Worm (Caenorhabditis elegans) whole organism, midembryonic: Measurements from ENCODE around the gene C24D10.4.
A peak's percentile ranks its signal among the peaks of the same experiment; 100 is the strongest.
"Not testable (repeated sequence)": the region's sequence is repeated elsewhere in the genome, so short reads cannot be mapped to it uniquely, and the experiment has no call there.

ENCODE experiments used
- T22C8.4 ChIP-seq: fragments of 200-800 bp; sonication (Bioruptor generic); IDR thresholded peaks from 2 replicates; pipeline ENCODE4 v1.3.6; 2022; ENCODE audit warnings: missing genetic modification characterization, missing compliant biosample characterization
- cog-1 ChIP-seq: sonication (generic microtip); optimal IDR thresholded peaks from 2 replicates; lab custom pipeline; 2016; ENCODE audit warnings: missing genetic modification characterization, missing compliant biosample characterization
- flt-1 ChIP-seq: fragments of 200-800 bp; sonication (Bioruptor generic); IDR thresholded peaks from 2 replicates; pipeline ENCODE4 v1.3.6; 2022; ENCODE audit warnings: missing genetic modification characterization, missing compliant biosample characterization
- klf-2 ChIP-seq: fragments of 200-800 bp; sonication (Bioruptor generic); conservative IDR thresholded peaks from 2 replicates; pipeline ENCODE4 v1.3.6; 2022; ENCODE audit warnings: missing genetic modification reagents, missing genetic modification characterization, missing compliant biosample characterization
- med-1 ChIP-seq: sonication (generic microtip); optimal IDR thresholded peaks from 2 replicates; lab custom pipeline; 2017; ENCODE audit warnings: missing genetic modification characterization, mild to moderate bottlenecking, missing compliant biosample characterization, antibody characterized with exemption, missing genetic modification reagents; ENCODE audit not compliant: insufficient read depth
- ref-1 ChIP-seq: fragments of 200-800 bp; sonication (Bioruptor generic); conservative IDR thresholded peaks from 2 replicates; pipeline ENCODE4 v1.3.6; 2022; ENCODE audit warnings: missing genetic modification reagents, missing genetic modification characterization, missing compliant biosample characterization
- tab-1 ChIP-seq: fragments of 200-800 bp; sonication (Bioruptor generic); IDR thresholded peaks from 2 replicates; pipeline ENCODE4 v1.3.6; 2022; ENCODE audit warnings: missing genetic modification characterization, missing compliant biosample characterization
- ztf-23 ChIP-seq: fragments of 200-800 bp; sonication (Bioruptor generic); IDR thresholded peaks from 2 replicates; pipeline ENCODE4 v1.3.6; 2022; ENCODE audit warnings: missing genetic modification reagents, missing genetic modification characterization, missing compliant biosample characterization
- ztf-29 ChIP-seq: fragments of 200-800 bp; sonication (Bioruptor generic); IDR thresholded peaks from 2 replicates; pipeline ENCODE4 v1.3.6; 2022; ENCODE audit warnings: missing genetic modification reagents, missing genetic modification characterization, missing compliant biosample characterization

The C24D10.4 gene

ce11 chrIV:5152391-5152790, 7.9 kb upstream of the C24D10.4 start, which contains the start of gene soc-2:
soc-2 (minus strand) TSS chrIV:5152491.
- TF ChIP-seq tab-1 (GFP tag; lab: Robert Waterston, UW), result no peak
- no peak for TF ChIP-seq ztf-29 (GFP tag; lab: Robert Waterston, UW)

- TF ChIP-seq flt-1 (GFP tag; lab: Robert Waterston, UW), result no peak
- TF ChIP-seq med-1 (GFP tag; lab: Kevin White, UChicago), result no peak
- TF ChIP-seq cog-1 (tag; lab: Kevin White, UChicago), result no peak
- no peak for TF ChIP-seq ref-1 (GFP tag; lab: Robert Waterston, UW)
- TF ChIP-seq T22C8.4 (GFP tag; lab: Robert Waterston, UW), result no peak
- no peak for TF ChIP-seq tab-1 (GFP tag; lab: Robert Waterston, UW)
- TF ChIP-seq klf-2 (GFP tag; lab: Robert Waterston, UW), result no peak
- no peak for TF ChIP-seq ztf-29 (GFP tag; lab: Robert Waterston, UW)
- TF ChIP-seq ztf-23, result no peak
Observed at ce11 chrIV:5157226-5157625, 3.1 kb upstream of the C24D10.4 start, which contains the start of gene C24D10.49. C24D10.49 (minus strand) TSS chrIV:5157326.

ce11 chrIV:5162941-5163340, 2.6 kb downstream of the C24D10.4 start, which contains the start of the genes nspd-3 and C24D10.2:
nspd-3 (minus strand) TSS chrIV:5163041.
C24D10.2 (plus strand) TSS chrIV:5163339.
- TF ChIP-seq ztf-29 (GFP tag; lab: Robert Waterston, UW); tab-1 (GFP tag; lab: Robert Waterston, UW); cog-1 (tag; lab: Kevin White, UChicago): not testable (repeated sequence)

DNA sequence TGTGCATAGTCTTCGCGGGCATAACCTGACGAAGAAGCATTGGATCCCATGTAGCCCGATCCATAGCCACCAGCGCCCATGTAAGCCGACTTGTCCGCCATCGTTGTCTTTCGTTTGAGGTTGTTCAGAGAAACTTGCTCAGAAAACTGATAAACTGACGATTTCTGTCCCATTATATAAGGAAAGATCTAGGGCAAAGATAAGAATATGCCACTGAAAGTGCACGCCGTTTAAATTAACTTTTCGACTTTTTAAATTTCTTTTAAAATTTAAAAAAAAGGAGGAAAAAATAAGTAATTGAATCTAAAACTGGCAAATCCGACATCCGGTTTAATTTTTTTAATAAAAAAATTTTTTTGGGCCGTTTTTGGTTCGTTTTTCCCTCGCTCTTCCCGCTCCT, 5.3 kb downstream of the C24D10.4 start, which contains the start of gene nspd-6:
TSS of gene nspd-6 (minus strand) at position 101 of the 400 bp plus-strand sequence.
- TF ChIP-seq ref-1 (GFP tag; lab: Robert Waterston, UW); med-1 (GFP tag; lab: Kevin White, UChicago); ztf-23: not testable (repeated sequence)

DNA sequence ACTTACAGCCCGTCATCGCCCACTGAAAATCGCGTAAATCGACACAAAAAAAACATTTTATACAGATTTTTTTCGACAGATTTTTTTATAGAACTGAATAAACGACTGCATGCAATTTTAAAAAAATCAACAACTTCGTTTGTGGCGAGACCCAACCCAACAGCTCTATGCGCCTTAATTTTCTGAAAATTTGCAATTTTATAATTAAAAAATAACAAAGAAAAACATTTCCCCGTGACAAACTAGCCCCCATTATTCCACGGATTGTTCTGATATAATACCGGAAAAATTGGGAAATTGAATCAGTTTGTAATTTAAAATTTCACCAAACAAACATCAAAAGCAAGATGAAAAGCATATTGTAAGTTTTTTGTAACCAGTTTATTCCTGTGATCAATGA, 5.7 kb downstream of the C24D10.4 start, which contains the start of gene ptp-5.1:
TSS of gene ptp-5.1 (plus strand) at position 301 of the 400 bp plus-strand sequence.
- TF ChIP-seq ref-1 (GFP tag; lab: Robert Waterston, UW) (no peak), tab-1 (GFP tag; lab: Robert Waterston, UW) (no peak), T22C8.4 (GFP tag; lab: Robert Waterston, UW) (no peak), flt-1 (GFP tag; lab: Robert Waterston, UW) (no peak), cog-1 (tag; lab: Kevin White, UChicago) (no peak), klf-2 (GFP tag; lab: Robert Waterston, UW) (no peak), med-1 (GFP tag; lab: Kevin White, UChicago) (no peak), ztf-29 (GFP tag; lab: Robert Waterston, UW) (no peak), ztf-23 (no peak)

ce11 chrIV:5169335-5169734, 9.0 kb downstream of the C24D10.4 start:
- TF ChIP-seq med-1 (GFP tag; lab: Kevin White, UChicago) (no peak), cog-1 (tag; lab: Kevin White, UChicago) (peak; percentile 48), ref-1 (GFP tag; lab: Robert Waterston, UW) (no peak)

- TF ChIP-seq klf-2 (GFP tag; lab: Robert Waterston, UW), result no peak
- no peak for TF ChIP-seq ztf-29 (GFP tag; lab: Robert Waterston, UW)
- no peak for TF ChIP-seq ztf-23
- TF ChIP-seq ref-1 (GFP tag; lab: Robert Waterston, UW), result no peak
- TF ChIP-seq flt-1 (GFP tag; lab: Robert Waterston, UW), result no peak
- TF ChIP-seq med-1 (GFP tag; lab: Kevin White, UChicago), result no peak
- TF ChIP-seq cog-1 (tag; lab: Kevin White, UChicago), result no peak
- TF ChIP-seq T22C8.4 (GFP tag; lab: Robert Waterston, UW), result no peak
- TF ChIP-seq tab-1 (GFP tag; lab: Robert Waterston, UW), result no peak
Observed at ce11 chrIV:5171994-5172528, 11.7 kb downstream of the C24D10.4 start.

DNA sequence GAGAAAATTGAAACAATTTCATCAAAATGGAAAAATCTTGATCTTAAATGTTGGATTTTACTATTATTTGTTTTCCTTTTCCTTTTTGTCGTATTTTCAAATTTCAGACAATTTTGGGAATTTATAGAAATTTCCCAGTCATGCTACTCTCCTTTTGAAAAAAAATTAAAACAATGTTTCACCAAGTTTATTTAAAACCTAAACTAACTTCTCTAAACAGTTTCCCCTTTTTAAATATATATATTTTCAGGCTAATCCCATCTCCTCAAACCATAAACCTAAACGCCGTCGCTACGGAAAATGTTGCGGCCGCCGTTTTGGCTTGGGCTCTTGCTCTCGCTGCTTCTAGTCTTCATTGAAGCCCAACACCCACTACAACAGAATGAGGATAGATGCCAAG, 12.7 kb downstream of the C24D10.4 start, which contains the start of gene lam-1:
TSS of gene lam-1 (plus strand) at position 301 of the 400 bp plus-strand sequence.
- TF ChIP-seq cog-1 (tag; lab: Kevin White, UChicago) (no peak), med-1 (GFP tag; lab: Kevin White, UChicago) (no peak), ztf-23 (no peak), flt-1 (GFP tag; lab: Robert Waterston, UW) (0 out of 2 replicates have a peak, but pooled peaks have one; percentile 40)

DNA sequence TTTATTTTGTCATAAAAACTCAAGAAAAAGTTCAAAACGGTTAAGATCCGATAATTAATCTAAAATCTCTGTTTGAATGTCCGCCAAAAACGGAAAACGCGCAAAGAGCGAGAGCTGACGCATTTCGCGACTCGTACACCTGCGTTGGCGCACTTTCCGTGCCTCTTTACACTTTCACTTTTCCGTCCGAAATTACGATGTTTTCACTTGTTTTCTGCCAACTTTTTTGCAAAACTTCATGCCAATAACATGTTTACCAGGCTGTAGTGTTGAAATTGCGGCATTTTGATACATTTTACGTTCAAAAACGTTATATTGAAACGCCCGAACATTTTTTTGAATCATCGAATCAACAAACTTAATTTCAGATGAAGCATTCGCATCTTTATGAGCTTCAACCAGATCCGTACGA, 23.4 kb downstream of the C24D10.4 start, which contains the start of gene W03F8.4:
TSS of gene W03F8.4 (plus strand) at position 369 of the 412 bp plus-strand sequence.
- TF ChIP-seq ref-1 (GFP tag; lab: Robert Waterston, UW), result 0 out of 2 replicates have a peak, but pooled peaks have one; percentile 25
- TF ChIP-seq ztf-23, result peak; percentile 82; the same call in 1 of the 2 replicates
- TF ChIP-seq med-1 (GFP tag; lab: Kevin White, UChicago), result peak; percentile 16
- TF ChIP-seq klf-2 (GFP tag; lab: Robert Waterston, UW), result no peak
- no peak for TF ChIP-seq T22C8.4 (GFP tag; lab: Robert Waterston, UW)
- TF ChIP-seq ztf-29 (GFP tag; lab: Robert Waterston, UW), result no peak
- peak; percentile 87 for TF ChIP-seq cog-1 (tag; lab: Kevin White, UChicago)
- peak; percentile 87 for TF ChIP-seq flt-1 (GFP tag; lab: Robert Waterston, UW)
- peak; percentile 70; the same call in 1 of the 2 replicates for TF ChIP-seq tab-1 (GFP tag; lab: Robert Waterston, UW)
